Fruit fly (Drosophila melanogaster) Kc167 (cell line): ENCODE results near the gene CG46517.
"Not testable (repeated sequence)": the region's sequence is repeated elsewhere in the genome, so short reads cannot be mapped to it uniquely, and the experiment has no call there.

Experiments used
- Sin3A ChIP-seq: fragments of >200 bp; optimal IDR thresholded peaks from 2 replicates; lab custom pipeline; 2018; ENCODE audit warnings: missing external identifiers
- insv ChIP-seq: fragments of >200 bp; optimal IDR thresholded peaks from 3 replicates; lab custom pipeline; 2018; ENCODE audit warnings: missing external identifiers
- psq ChIP-seq: fragments of >200 bp; optimal IDR thresholded peaks from 2 replicates; lab custom pipeline; 2017; ENCODE audit warnings: missing external identifiers

- TF ChIP-seq psq (lab: Kevin White, UChicago); insv (lab: Kevin White, UChicago); Sin3A: not testable (repeated sequence)
These were observed 9.1 kb downstream of the CG46517 start, which contains the start of gene CG46518 for dm6 chrX:22226273-22226672.
